Fruit fly (Drosophila melanogaster) whole organism, embryonic: ENCODE results near the gene CG33286.

Experiments used
- ATbp ChIP-seq: fragments of 200-800 bp; sonication (Bioruptor generic); optimal IDR thresholded peaks from 2 replicates; lab custom pipeline; 2017; ENCODE audit warnings: missing biosample characterization, mild to moderate bottlenecking, missing genetic modification characterization, missing genetic modification reagents
- BEAF-32 ChIP-seq: fragments of 200-800 bp; sonication (Bioruptor generic); optimal IDR thresholded peaks from 3 replicates; lab custom pipeline; 2017; ENCODE audit warnings: missing biosample characterization, missing genetic modification characterization, mild to moderate bottlenecking, moderate library complexity, missing genetic modification reagents
- CG10274 ChIP-seq: fragments of 200-800 bp; sonication (Bioruptor generic); optimal IDR thresholded peaks from 3 replicates; lab custom pipeline; 2017; ENCODE audit warnings: missing biosample characterization, mild to moderate bottlenecking, missing genetic modification characterization
- CG10462 ChIP-seq: fragments of 200-800 bp; sonication (Bioruptor generic); optimal IDR thresholded peaks from 2 replicates; lab custom pipeline; 2016; ENCODE audit warnings: missing biosample characterization, missing genetic modification characterization
- CG11695 ChIP-seq: fragments of 200-800 bp; sonication (Bioruptor generic); IDR thresholded peaks from 3 replicates; pipeline ENCODE4 v1.3.6; 2022; ENCODE audit warnings: missing biosample characterization, missing genetic modification characterization
- CG11723 ChIP-seq: fragments of 200-800 bp; sonication (Bioruptor generic); optimal IDR thresholded peaks from 2 replicates; lab custom pipeline; 2017; ENCODE audit warnings: missing biosample characterization, mild to moderate bottlenecking, missing genetic modification characterization
- CG12299 ChIP-seq: fragments of 200-800 bp; sonication (Bioruptor generic); optimal IDR thresholded peaks from 2 replicates; lab custom pipeline; 2018; ENCODE audit warnings: missing biosample characterization, mild to moderate bottlenecking, missing genetic modification characterization
- CG13123 ChIP-seq: fragments of 200-800 bp; sonication (Bioruptor generic); optimal IDR thresholded peaks from 2 replicates; lab custom pipeline; 2016; ENCODE audit warnings: missing biosample characterization, missing genetic modification characterization
- CG13624 ChIP-seq: fragments of 200-800 bp; sonication (Bioruptor generic); optimal IDR thresholded peaks from 2 replicates; lab custom pipeline; 2016; ENCODE audit warnings: missing biosample characterization, missing genetic modification characterization
- CG14050 ChIP-seq: fragments of 200-800 bp; sonication (Bioruptor generic); IDR thresholded peaks from 3 replicates; pipeline ENCODE4 v1.3.6; 2022; ENCODE audit warnings: missing biosample characterization, missing genetic modification characterization
- CG14710 ChIP-seq: fragments of 200-800 bp; sonication (Bioruptor generic); optimal IDR thresholded peaks from 3 replicates; lab custom pipeline; 2019; ENCODE audit warnings: missing biosample characterization, mild to moderate bottlenecking, missing genetic modification characterization, moderate library complexity
- CG14965 ChIP-seq: fragments of 200-800 bp; sonication (Bioruptor generic); optimal IDR thresholded peaks from 2 replicates; lab custom pipeline; 2016; ENCODE audit warnings: missing biosample characterization, missing genetic modification characterization, borderline replicate concordance
- CG15601 ChIP-seq: fragments of 200-800 bp; sonication (Bioruptor generic); optimal IDR thresholded peaks from 3 replicates; lab custom pipeline; 2019; ENCODE audit warnings: missing biosample characterization, mild to moderate bottlenecking, missing genetic modification characterization, moderate library complexity
- CG1603 ChIP-seq: fragments of 200-800 bp; sonication (Bioruptor generic); optimal IDR thresholded peaks from 2 replicates; lab custom pipeline; 2019; ENCODE audit warnings: missing biosample characterization, mild to moderate bottlenecking, missing genetic modification characterization, moderate library complexity
- CG2116 ChIP-seq: fragments of 200-800 bp; sonication (Bioruptor generic); optimal IDR thresholded peaks from 3 replicates; lab custom pipeline; 2018; ENCODE audit warnings: missing biosample characterization, mild to moderate bottlenecking, missing genetic modification characterization
- CG2712 ChIP-seq: fragments of 200-800 bp; optimal IDR thresholded peaks from 3 replicates; lab custom pipeline; 2019; ENCODE audit warnings: missing biosample characterization, mild to moderate bottlenecking, missing genetic modification characterization, moderate library complexity
- CG5245 ChIP-seq: fragments of 200-800 bp; sonication (Bioruptor generic); optimal IDR thresholded peaks from 3 replicates; lab custom pipeline; 2016; ENCODE audit warnings: missing biosample characterization, missing genetic modification characterization
- CG6813 ChIP-seq: fragments of 200-800 bp; sonication (Bioruptor generic); optimal IDR thresholded peaks from 2 replicates; lab custom pipeline; 2017; ENCODE audit warnings: missing biosample characterization, missing genetic modification characterization, mild to moderate bottlenecking, moderate library complexity, missing genetic modification reagents
- Dbx ChIP-seq: fragments of 200-800 bp; sonication (Bioruptor generic); IDR thresholded peaks from 3 replicates; pipeline ENCODE4 v1.3.6; 2022; ENCODE audit warnings: missing biosample characterization, missing genetic modification characterization
- Ets97D ChIP-seq: fragments of 200-800 bp; sonication (Bioruptor generic); optimal IDR thresholded peaks from 3 replicates; lab custom pipeline; 2016; ENCODE audit warnings: missing biosample characterization, missing genetic modification characterization
- Fer3 ChIP-seq: fragments of 200-800 bp; sonication (Bioruptor generic); optimal IDR thresholded peaks from 2 replicates; lab custom pipeline; 2018; ENCODE audit warnings: missing biosample characterization, mild to moderate bottlenecking, missing genetic modification characterization, moderate library complexity
- Hmx ChIP-seq: fragments of 200-800 bp; sonication (Bioruptor generic); optimal IDR thresholded peaks from 2 replicates; lab custom pipeline; 2016; ENCODE audit warnings: missing biosample characterization, missing genetic modification characterization
- MBD-R2 ChIP-seq: fragments of 200-800 bp; sonication (Bioruptor generic); IDR thresholded peaks from 2 replicates; pipeline ENCODE4 v1.3.6; 2022; ENCODE audit warnings: missing biosample characterization, missing genetic modification characterization
- Max ChIP-seq: fragments of 200-800 bp; sonication (Bioruptor generic); optimal IDR thresholded peaks from 2 replicates; lab custom pipeline; 2016; ENCODE audit warnings: missing biosample characterization, mild to moderate bottlenecking, missing genetic modification characterization
- Nf-YA ChIP-seq: fragments of 200-800 bp; sonication (Bioruptor generic); IDR thresholded peaks from 2 replicates; pipeline ENCODE4 v1.3.6; 2022; ENCODE audit warnings: missing biosample characterization, missing genetic modification characterization
- Sry-β ChIP-seq: fragments of 200-800 bp; sonication (Bioruptor generic); optimal IDR thresholded peaks from 2 replicates; lab custom pipeline; 2018; ENCODE audit warnings: missing biosample characterization, mild to moderate bottlenecking, missing genetic modification characterization, moderate library complexity
- Ssrp ChIP-seq: fragments of 200-800 bp; sonication (Bioruptor generic); optimal IDR thresholded peaks from 2 replicates; lab custom pipeline; 2018; ENCODE audit warnings: missing biosample characterization, mild to moderate bottlenecking, missing genetic modification characterization, moderate library complexity
- TFAM ChIP-seq: fragments of 200-800 bp; sonication (Bioruptor generic); optimal IDR thresholded peaks from 2 replicates; lab custom pipeline; 2017; ENCODE audit warnings: missing biosample characterization, missing genetic modification characterization, inconsistent platforms
- Xbp1 ChIP-seq: fragments of 200-800 bp; sonication (Bioruptor generic); optimal IDR thresholded peaks from 3 replicates; lab custom pipeline; 2016; ENCODE audit warnings: missing biosample characterization, mild to moderate bottlenecking, missing genetic modification characterization
- ab ChIP-seq: fragments of 200-800 bp; sonication (Bioruptor generic); optimal IDR thresholded peaks from 2 replicates; lab custom pipeline; 2016; ENCODE audit warnings: missing biosample characterization, missing genetic modification characterization
- aop ChIP-seq: fragments of 200-800 bp; sonication (Bioruptor generic); IDR thresholded peaks from 2 replicates; pipeline ENCODE4 v1.3.6; 2022; ENCODE audit warnings: missing biosample characterization, missing genetic modification characterization
- ap ChIP-seq: fragments of 200-800 bp; sonication (Bioruptor generic); IDR thresholded peaks from 2 replicates; pipeline ENCODE4 v1.3.6; 2022; ENCODE audit warnings: missing biosample characterization, missing genetic modification characterization
- dmrt11E ChIP-seq: fragments of 200-800 bp; sonication (Bioruptor generic); optimal IDR thresholded peaks from 3 replicates; lab custom pipeline; 2018; ENCODE audit warnings: missing biosample characterization, mild to moderate bottlenecking, missing genetic modification characterization, moderate library complexity
- dysf ChIP-seq: fragments of 200-800 bp; sonication (Bioruptor generic); IDR thresholded peaks from 3 replicates; pipeline ENCODE4 v1.3.6; 2022; ENCODE audit warnings: missing biosample characterization, missing genetic modification characterization
- exex ChIP-seq: fragments of 200-800 bp; sonication (Bioruptor generic); optimal IDR thresholded peaks from 4 replicates; lab custom pipeline; 2018; ENCODE audit warnings: missing biosample characterization, mild to moderate bottlenecking, missing genetic modification characterization, moderate library complexity
- grn ChIP-seq: fragments of 200-800 bp; sonication (Bioruptor generic); optimal IDR thresholded peaks from 3 replicates; lab custom pipeline; 2017; ENCODE audit warnings: missing biosample characterization, missing genetic modification characterization
- gsb ChIP-seq: fragments of 200-800 bp; sonication (Bioruptor generic); IDR thresholded peaks from 2 replicates; pipeline ENCODE4 v1.3.6; 2022; ENCODE audit warnings: missing biosample characterization, missing genetic modification characterization
- hth ChIP-seq: fragments of >200 bp; optimal IDR thresholded peaks from 2 replicates; lab custom pipeline; 2017; ENCODE audit warnings: inconsistent platforms
- inv ChIP-seq: fragments of 200-800 bp; sonication (Bioruptor generic); IDR thresholded peaks from 2 replicates; pipeline ENCODE4 v1.3.6; 2022; ENCODE audit warnings: missing biosample characterization, missing genetic modification characterization; ENCODE audit not compliant: partially characterized antibody
- jing ChIP-seq: fragments of 200-800 bp; sonication (Bioruptor generic); optimal IDR thresholded peaks from 2 replicates; lab custom pipeline; 2018; ENCODE audit warnings: missing biosample characterization, mild to moderate bottlenecking, missing genetic modification characterization
- kah ChIP-seq: fragments of 200-800 bp; sonication (Bioruptor generic); optimal IDR thresholded peaks from 2 replicates; lab custom pipeline; 2018; ENCODE audit warnings: missing biosample characterization, mild to moderate bottlenecking, missing genetic modification characterization
- ken ChIP-seq: fragments of 200-800 bp; sonication (Bioruptor generic); IDR thresholded peaks from 3 replicates; pipeline ENCODE4 v1.3.6; 2022; ENCODE audit warnings: missing biosample characterization, missing genetic modification characterization
- knrl ChIP-seq: fragments of 200-800 bp; sonication (Bioruptor generic); IDR thresholded peaks from 3 replicates; pipeline ENCODE4 v1.3.6; 2022; ENCODE audit warnings: missing biosample characterization, missing genetic modification characterization; ENCODE audit not compliant: partially characterized antibody
- lmd ChIP-seq: fragments of 200-800 bp; sonication (Bioruptor generic); IDR thresholded peaks from 2 replicates; pipeline ENCODE4 v1.3.6; 2022; ENCODE audit warnings: missing biosample characterization, missing genetic modification characterization
- pb ChIP-seq: fragments of 200-800 bp; sonication (Bioruptor generic); optimal IDR thresholded peaks from 3 replicates; lab custom pipeline; 2016; ENCODE audit warnings: missing biosample characterization, missing genetic modification characterization
- shn ChIP-seq: fragments of 200-800 bp; sonication (Bioruptor generic); optimal IDR thresholded peaks from 3 replicates; lab custom pipeline; 2016; ENCODE audit warnings: missing biosample characterization, missing genetic modification characterization
- slou ChIP-seq: fragments of 200-800 bp; sonication (Bioruptor generic); optimal IDR thresholded peaks from 3 replicates; lab custom pipeline; 2016; ENCODE audit warnings: missing biosample characterization, missing genetic modification characterization
- sqz ChIP-seq: fragments of 200-800 bp; sonication (Bioruptor generic); optimal IDR thresholded peaks from 3 replicates; lab custom pipeline; 2018; ENCODE audit warnings: missing biosample characterization, mild to moderate bottlenecking, missing genetic modification characterization
- ttk ChIP-seq: fragments of 200-800 bp; sonication (Bioruptor generic); IDR thresholded peaks from 2 replicates; pipeline ENCODE4 v2.1.2; 2022; ENCODE audit warnings: missing biosample characterization, missing genetic modification characterization
- wor ChIP-seq: fragments of 200-800 bp; sonication (Bioruptor generic); IDR thresholded peaks from 2 replicates; pipeline ENCODE4 v1.3.6; 2022; ENCODE audit warnings: missing biosample characterization, missing genetic modification characterization
- zen2 ChIP-seq: fragments of 200-800 bp; sonication (Bioruptor generic); IDR thresholded peaks from 3 replicates; pipeline ENCODE4 v1.3.6; 2022; ENCODE audit warnings: missing biosample characterization, missing genetic modification characterization; ENCODE audit not compliant: partially characterized antibody

CG33286 gene

DNA sequence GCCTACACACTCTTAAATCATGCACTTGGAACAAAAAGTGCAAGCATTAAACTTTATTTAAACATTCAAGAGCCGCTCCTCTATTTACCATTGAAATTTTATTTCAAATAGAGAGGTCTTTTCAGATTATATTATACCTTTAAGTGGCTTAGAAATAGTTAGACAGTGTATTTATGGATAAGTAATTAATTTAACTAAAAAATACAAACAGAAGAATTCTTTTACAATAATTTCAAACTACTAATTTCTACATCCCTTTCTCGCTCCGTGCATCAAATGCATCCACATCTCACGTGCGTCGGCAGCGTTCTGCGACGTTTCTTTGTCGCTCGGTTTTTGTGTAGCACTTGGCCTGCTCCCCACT lies 24.4 kb downstream of the CG33286 start (continued):
- TF ChIP-seq dmrt11E (tag; lab: Kevin White, UChicago) (peak; percentile 74), hth (lab: Kevin White, UChicago) (no peak), Fer3 (peak; percentile 11), Sry-β (GFP tag; lab: Kevin White, UChicago) (peak; percentile 26), CG2116 (GFP tag; lab: Kevin White, UChicago) (no peak), exex (no peak), CG14050 (peak; percentile 38; the same call in 1 of the 3 replicates), jing (GFP tag; lab: Kevin White, UChicago) (peak; percentile 16), BEAF-32 (GFP tag; lab: Kevin White, UChicago) (no peak), kah (GFP tag; lab: Kevin White, UChicago) (peak; percentile 31), ttk (peak; percentile 64), zen2 (no peak), CG13624 (GFP tag; lab: Kevin White, UChicago) (no peak), pb (GFP tag; lab: Kevin White, UChicago) (peak; percentile 3), gsb (GFP tag; lab: Robert Waterston, UW) (no peak), CG1603 (tag; lab: Kevin White, UChicago) (peak; percentile 29), CG14965 (no peak), Hmx (no peak), Nf-YA (GFP tag; lab: Robert Waterston, UW) (no peak), CG12299 (tag; lab: Kevin White, UChicago) (peak; percentile 26), CG15601 (peak; percentile 85), CG10274 (GFP tag; lab: Kevin White, UChicago) (no peak), CG5245 (GFP tag; lab: Kevin White, UChicago) (peak; percentile 10), ken (peak; percentile 52; the same call in 1 of the 3 replicates), Dbx (GFP tag; lab: Robert Waterston, UW) (no peak), Max (GFP tag; lab: Kevin White, UChicago) (peak; percentile 33), CG11723 (GFP tag; lab: Kevin White, UChicago) (peak; percentile 36), dysf (peak; percentile 59; the same call in 2 of the 3 replicates), ap (GFP tag; lab: Robert Waterston, UW) (0 out of 2 replicates have a peak, but pooled peaks have one; percentile 26), CG2712 (peak; percentile 89), slou (GFP tag; lab: Kevin White, UChicago) (no peak), Xbp1 (GFP tag; lab: Kevin White, UChicago) (peak; percentile 62), shn (GFP tag; lab: Kevin White, UChicago) (no peak), lmd (GFP tag; lab: Robert Waterston, UW) (peak; percentile 42; the same call in 1 of the 2 replicates), Ets97D (GFP tag; lab: Kevin White, UChicago) (no peak), inv (GFP tag; lab: Robert Waterston, UW) (no peak), knrl (GFP tag; lab: Robert Waterston, UW) (no peak), TFAM (GFP tag; lab: Kevin White, UChicago) (no peak), grn (GFP tag; lab: Kevin White, UChicago) (no peak), MBD-R2 (no peak), sqz (GFP tag; lab: Kevin White, UChicago) (peak; percentile 40), ATbp (GFP tag; lab: Kevin White, UChicago) (peak; percentile 73), ab (GFP tag; lab: Kevin White, UChicago) (no peak), CG11695 (peak; percentile 57; the same call in 2 of the 3 replicates), CG10462 (GFP tag; lab: Kevin White, UChicago) (peak; percentile 28), CG6813 (GFP tag; lab: Kevin White, UChicago) (no peak), Ssrp (tag; lab: Kevin White, UChicago) (peak; percentile 84), wor (GFP tag; lab: Robert Waterston, UW) (no peak; the same call in 1 of the 2 replicates), CG13123 (GFP tag; lab: Kevin White, UChicago) (peak; percentile 5), CG14710 (tag; lab: Kevin White, UChicago) (peak; percentile 79), aop (GFP tag; lab: Robert Waterston, UW) (no peak)
